Fruit fly (Drosophila melanogaster): ENCODE data around the gene P5cr.
A peak's percentile ranks its signal among the peaks of the same experiment; 100 is the strongest.

Gene P5cr

DNA sequence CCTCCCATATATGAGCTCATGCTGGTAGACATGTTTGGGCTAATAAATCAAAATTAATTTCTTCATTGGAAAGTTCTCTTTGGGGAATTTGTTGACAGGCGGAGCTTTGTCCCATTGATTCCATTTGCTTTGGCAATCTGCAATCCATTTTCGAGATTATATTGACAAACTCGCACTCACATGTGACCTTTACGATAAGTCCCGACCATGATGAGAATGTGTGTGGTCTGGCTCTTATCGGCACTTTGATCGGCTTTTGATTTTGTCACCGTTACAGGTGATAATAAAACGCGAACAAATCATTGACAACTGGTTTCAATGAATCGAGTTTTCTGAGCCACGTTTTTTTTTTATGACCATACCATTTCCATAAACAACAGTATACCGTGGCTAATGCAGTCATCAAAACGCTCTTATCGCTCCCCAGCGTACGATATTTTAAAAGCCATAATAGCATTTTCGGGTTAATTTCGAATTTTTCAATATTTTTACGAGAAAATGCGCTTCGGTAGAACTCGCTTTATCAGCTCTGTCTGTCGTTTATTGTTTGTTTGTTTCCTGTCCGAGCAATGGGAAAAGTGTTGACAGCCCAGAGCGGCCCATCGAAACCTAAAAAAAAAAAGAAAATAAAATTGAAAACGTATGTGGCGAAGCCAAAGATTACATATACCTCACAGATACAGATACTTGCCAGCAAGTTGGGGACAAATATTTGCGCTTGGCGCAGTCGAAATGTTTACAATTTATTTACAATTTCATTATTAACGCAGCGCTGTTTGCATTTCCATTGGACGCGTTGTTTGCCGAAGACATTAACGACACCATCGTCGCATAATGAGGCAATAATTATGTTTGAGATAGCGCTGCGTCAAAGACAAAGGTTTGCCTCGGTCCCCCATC is 31.1 kb upstream of the P5cr start:
- TF ChIP-seq CG8478 (optimal IDR thresholded peaks at IDR 0.05) (no peak), CTCF (optimal IDR thresholded peaks at IDR 0.05) (no peak)

DNA sequence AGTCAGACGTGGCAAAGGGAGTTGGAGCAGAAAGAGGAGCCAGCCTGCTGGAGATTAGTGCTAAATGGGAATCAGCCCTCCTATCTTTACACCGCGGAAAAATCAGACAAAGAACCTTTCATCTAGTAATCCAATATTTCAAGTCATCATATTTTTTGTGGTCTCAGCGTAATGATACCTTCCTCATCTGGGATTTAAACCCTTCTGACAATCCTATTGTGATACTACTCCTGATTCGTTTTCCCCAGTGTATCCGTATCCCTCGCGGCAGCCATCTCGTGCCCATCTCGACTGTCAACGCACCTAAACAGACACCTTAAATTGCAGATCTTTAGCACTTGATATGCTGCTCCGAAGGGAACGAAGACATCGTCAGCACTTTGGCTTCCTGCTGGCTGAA is 30.4 kb upstream of the P5cr start:
- TF ChIP-seq CTCF (optimal IDR thresholded peaks at IDR 0.05) (no peak), CG8478 (optimal IDR thresholded peaks at IDR 0.05) (no peak)

DNA sequence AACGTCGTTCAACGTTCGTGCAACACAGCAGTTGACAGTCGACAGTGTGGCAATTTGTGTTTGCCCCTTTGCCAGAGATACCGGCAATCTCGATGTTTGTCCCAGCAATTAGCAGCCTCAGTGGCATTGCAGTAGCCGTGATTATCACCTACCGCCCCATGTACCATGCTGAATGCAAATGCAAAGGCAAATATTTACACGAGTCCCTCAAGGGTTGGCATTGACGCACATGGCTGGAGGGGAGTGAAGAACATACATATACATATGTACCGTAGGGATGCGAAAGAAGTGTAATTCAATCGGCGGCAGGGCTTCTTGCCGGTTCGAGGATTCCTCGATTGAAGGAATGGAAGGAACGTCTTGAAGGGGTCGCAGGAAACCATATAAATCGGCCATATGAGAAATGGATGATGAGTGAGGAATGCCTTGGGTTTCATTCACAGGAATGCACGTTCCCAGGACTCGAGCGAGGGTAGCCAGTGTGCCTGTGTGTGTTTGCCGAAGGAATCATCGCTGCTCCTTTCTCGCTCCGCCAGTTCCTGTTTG is 28.8 kb upstream of the P5cr start:
- TF ChIP-seq CG8478 (optimal IDR thresholded peaks at IDR 0.05) (no peak), CTCF (optimal IDR thresholded peaks at IDR 0.05) (no peak)

DNA sequence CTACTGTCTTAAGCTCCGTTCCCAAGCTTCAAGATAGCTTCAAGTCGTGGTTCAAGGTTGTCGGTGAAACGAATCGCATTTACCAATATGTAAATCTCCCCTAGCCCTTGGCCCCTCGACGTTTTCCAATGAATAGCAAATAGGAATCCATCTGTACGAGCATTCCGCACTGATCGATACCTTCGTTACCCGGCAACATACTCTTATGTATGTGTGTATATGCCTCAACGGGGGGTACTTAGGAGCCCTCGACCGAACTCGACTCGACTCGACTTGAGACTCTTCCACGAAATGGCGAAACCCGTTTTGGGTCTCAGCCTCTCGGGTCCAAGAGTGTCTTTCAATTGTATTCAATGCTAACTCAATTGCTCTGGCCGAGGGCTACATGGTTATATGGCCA is 27.0 kb upstream of the P5cr start:
- TF ChIP-seq CTCF (optimal IDR thresholded peaks at IDR 0.05) (no peak), CG8478 (optimal IDR thresholded peaks at IDR 0.05) (no peak)

DNA sequence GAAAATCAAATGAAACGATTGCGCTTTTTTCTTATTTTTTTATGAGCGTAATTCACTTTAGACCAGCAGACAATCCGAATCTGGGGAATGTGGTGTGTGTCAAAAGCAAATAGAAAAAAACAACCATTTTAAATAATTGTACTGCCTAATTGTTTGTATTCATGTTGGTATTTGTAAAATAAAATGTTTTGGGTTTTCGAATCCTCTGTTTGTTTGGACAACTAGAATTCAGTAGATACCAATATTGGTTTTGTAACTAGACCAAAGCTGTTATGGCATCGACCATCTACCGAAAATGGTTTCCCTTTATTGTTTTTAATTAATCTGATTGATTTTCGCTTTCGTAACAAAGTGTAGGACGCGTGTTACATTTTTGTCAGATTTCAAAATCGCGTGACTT is 17.8 kb upstream of the P5cr start:
- no peak for TF ChIP-seq CG8478 (optimal IDR thresholded peaks at IDR 0.05)
- no peak for TF ChIP-seq CTCF (optimal IDR thresholded peaks at IDR 0.05)

DNA sequence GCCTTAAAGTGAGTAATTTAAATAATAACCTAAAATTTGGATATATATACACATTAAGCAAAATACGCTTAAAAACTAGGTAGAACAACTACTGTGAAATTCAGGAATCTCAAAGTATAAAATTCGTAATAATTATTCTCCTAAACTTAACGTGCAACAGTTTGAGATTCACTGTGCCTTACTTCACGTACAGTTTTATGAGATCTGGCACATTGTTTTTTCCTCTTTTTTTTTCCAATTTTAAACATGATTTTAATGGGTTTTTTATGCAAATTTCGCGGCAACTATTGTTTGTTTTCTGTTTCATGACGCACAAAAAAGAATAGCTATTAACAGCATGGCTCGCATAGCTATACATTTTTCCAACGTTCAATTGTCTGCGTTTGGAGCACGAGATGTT is 16.8 kb upstream of the P5cr start:
- TF ChIP-seq CG8478 (optimal IDR thresholded peaks at IDR 0.05), result no peak
- no peak for TF ChIP-seq CTCF (optimal IDR thresholded peaks at IDR 0.05)

DNA sequence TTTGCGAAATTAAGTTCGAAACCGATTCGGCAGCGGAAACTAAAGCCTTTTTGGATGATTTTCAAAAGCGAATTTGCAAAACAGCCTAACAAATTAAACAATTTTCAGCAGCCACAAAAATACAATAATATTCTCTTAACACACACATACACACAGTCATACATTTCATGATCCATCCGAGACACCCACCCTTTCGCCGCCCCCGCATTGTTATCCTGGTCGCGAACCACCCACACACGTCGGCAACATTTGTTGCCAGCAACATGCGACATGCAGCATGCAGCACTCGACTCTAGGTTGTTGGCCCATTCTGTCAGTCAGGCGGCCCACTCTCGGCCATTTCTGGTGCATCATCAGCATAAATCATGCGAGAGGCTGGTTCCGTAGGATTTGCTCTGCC is 14.7 kb upstream of the P5cr start:
- TF ChIP-seq CTCF (optimal IDR thresholded peaks at IDR 0.05) (peak; percentile 52 to 56), CG8478 (optimal IDR thresholded peaks at IDR 0.05) (no peak)

DNA sequence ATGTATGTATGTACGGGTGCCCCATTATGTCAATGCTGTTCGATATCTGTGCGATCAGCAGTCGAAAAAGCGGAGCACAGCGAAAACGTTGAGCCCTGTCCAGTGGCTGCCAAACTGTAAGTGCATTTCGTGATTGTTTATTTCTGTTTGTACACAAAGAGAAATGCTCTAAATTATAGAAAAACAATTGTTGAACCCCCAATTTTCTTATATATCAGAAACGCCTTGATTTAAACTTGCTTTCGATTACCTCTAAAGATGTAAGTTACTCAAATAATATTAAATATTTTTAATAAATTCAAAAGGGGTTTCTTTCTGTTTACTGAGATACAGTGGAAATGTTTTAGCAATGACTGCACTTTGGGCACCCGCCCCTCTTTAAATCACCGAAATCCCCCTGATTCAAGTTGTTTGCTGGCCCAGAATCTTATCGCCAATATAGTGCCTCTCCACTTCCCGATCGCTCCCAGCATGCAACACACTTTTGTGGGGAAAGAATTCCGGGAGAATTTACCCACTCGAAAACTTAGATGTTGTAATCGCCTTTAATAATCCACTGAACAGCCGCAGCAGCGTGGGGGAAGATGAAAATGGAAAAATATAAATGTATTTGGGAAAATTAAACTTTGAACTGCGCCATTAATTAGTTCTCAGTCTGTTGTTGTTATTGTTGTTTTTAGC is 13.8 kb upstream of the P5cr start:
- TF ChIP-seq CTCF (optimal IDR thresholded peaks at IDR 0.05) (no peak), CG8478 (optimal IDR thresholded peaks at IDR 0.05) (no peak)

DNA sequence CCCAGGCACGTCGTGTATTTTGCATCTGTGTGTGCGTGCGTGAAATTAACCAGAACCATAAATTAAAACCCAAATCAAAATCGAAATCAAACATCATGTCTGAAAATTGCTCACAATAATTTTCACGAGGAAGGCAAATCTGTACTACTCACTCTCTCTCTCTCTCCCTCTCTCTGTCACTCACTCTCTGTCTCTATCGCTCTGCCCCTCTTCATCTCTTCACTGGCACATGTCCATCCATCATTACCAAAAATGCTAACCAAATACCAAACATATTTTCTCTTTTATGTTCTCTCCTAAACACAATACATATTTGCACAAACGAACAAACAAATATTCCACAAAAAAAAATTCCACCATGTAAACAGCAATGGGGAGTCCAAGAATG is 13.3 kb upstream of the P5cr start:
- TF ChIP-seq CTCF (optimal IDR thresholded peaks at IDR 0.05) (no peak), CG8478 (optimal IDR thresholded peaks at IDR 0.05) (no peak)

DNA sequence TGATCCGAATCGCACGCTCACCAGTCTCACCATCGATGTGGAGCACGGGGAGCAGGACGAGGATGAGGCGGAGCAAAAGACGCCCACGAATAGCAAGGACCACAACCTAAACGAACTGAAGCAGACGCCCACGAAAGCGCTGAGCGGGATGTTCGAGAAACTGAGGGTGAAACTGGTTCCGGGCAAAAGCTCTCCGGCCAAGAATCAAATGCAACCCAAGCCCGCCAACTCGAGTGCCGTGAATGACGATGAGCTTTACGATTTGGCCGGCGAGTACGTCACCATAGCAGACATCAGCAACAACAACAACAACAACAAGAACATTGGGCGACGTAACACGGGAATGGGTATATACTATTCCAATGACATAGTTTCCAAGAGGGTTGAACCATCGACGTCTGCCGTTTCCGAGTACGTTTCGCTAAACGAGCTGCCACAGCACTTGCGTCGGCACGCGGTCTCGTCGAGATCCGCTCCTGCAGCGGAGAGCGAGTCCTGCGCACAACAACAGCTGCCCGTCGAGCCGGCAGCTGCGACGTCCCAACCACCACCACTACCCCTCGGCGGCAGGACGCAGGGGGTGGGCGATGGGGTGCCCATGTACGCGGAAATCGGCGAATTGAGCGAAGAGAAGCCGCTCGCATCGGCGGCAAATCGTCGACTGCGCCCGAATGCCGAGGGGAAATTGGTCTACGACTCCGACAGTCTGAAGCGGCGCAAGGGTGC is 11.2 kb upstream of the P5cr start:
- TF ChIP-seq CTCF (optimal IDR thresholded peaks at IDR 0.05) (no peak), CG8478 (optimal IDR thresholded peaks at IDR 0.05) (no peak)

DNA sequence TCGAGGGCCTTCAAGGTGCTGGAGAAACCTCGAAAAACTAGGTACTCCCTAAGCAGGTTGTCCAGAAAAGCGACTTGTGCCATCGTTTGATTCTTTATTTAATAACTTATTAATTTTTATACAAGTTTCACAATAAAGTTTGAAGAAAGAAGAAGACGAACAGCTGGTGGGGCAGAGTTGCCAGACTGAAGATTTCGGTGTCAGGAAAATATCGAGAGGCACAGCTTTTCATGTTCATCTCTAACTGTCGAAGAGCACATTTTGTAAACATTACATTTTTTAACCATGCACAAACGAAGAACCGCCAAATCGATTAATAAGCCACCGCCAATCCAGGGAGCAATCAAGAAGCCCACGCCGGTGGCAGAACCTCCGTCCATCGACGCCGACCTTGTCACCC is 4.9 kb upstream of the P5cr start, which contains the start of the genes CG6005 and CG14286:
TSS of gene CG6005 (minus strand) at position 169 of the 400 bp plus-strand sequence.
TSS of gene CG14286 (plus strand) at position 231 of the 400 bp plus-strand sequence.
- TF ChIP-seq CG8478 (optimal IDR thresholded peaks at IDR 0.05) (no peak), CTCF (optimal IDR thresholded peaks at IDR 0.05) (no peak)

DNA sequence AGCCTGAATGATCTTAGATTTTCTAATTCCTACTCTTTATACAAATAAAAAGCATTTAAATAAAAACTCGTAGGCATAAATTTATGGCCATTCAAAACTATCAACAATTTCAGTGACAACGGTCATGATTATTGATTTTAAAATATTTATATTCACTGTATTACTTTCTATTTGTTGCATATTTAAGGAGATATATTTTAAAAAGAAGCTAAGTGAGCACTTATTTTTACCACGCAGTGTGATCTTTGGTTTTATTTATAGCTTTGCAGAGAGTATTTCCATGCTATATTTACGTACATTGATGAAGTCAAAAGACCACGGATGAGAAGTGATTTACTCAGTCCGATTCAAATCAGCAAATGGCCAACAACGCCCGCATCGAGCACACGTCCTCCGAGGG is 4.0 kb upstream of the P5cr start, which contains the start of gene CG14285:
TSS of gene CG14285 (plus strand) at position 339 of the 400 bp plus-strand sequence.
- no peak for TF ChIP-seq CTCF (optimal IDR thresholded peaks at IDR 0.05)
- no peak for TF ChIP-seq CG8478 (optimal IDR thresholded peaks at IDR 0.05)

DNA sequence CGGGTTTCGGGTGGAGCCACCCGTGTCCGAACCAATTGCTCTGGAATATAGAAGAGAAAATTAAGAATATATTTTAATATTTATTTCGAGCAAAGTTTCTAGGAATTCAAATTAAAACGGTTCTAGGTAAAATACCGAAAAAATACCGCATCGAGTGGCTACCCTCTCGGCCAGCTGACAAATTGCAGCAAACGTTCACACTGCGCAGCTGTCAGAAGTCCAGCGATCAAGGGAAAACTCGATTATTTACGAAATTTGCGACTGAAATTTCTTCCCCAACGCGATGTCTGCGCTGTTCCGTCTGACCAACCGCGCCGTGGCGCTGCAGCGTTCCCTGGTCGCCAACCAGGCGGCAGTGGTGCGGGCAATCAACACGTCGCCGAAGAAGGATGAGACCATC is 1.6 kb upstream of the P5cr start, which contains the start of gene NP15.6:
TSS of gene NP15.6 (plus strand) at position 204 of the 400 bp plus-strand sequence.
- TF ChIP-seq CG8478 (optimal IDR thresholded peaks at IDR 0.05) (no peak), CTCF (optimal IDR thresholded peaks at IDR 0.05) (no peak)

DNA sequence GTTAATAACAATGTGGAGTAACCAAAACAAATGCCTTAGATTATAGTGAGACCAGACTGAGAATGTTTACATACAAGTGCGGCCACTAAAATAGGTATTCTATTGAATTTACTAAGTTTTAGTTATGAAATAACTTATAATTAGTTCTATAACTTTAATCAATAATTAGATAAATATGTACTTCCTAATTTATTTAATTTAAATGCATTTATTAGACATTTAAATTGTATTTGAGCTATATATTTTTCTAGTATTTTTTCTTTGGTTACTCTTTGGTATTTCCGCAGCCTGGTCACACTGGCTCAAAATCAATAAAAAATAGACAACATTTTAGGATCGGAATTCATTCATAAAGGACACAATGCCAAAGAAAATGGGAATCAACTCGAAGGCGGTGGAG is 2.5 kb downstream of the P5cr start, which contains the start of the genes Prp18 and CG6013:
TSS of gene Prp18 (minus strand) at position 62 of the 400 bp plus-strand sequence.
TSS of gene CG6013 (plus strand) at position 294 of the 400 bp plus-strand sequence.
- TF ChIP-seq CG8478 (optimal IDR thresholded peaks at IDR 0.05) (no peak), CTCF (optimal IDR thresholded peaks at IDR 0.05) (no peak)

DNA sequence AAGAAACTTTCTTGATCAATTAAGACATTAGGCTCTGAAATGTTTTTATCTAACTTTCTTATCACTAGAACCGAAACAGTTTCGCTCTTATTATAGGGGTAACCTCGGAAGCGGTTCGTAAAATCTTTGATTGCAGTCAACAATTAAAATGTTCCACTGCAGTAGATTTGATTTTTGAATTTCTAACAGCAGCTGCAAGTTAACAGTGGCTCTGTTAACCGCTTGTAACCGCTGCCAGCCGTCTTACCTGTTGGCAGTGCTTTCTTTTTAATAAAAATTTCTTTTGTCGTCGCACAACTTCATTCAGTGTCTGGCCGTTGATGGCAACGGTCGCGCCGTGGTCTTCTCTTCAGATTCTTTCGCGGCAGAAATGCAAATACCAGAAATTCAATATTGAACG is 4.5 kb downstream of the P5cr start, which contains the start of gene CG6026:
TSS of gene CG6026 (plus strand) at position 301 of the 400 bp plus-strand sequence.
- TF ChIP-seq CG8478 (optimal IDR thresholded peaks at IDR 0.05) (no peak), CTCF (optimal IDR thresholded peaks at IDR 0.05) (no peak)
